Fruit fly (Drosophila melanogaster) whole organism, embryonic: ENCODE data around the gene CG9286.

Source experiments
- CG3847 ChIP-seq: fragments of 200-800 bp; sonication (Bioruptor generic); IDR thresholded peaks from 2 replicates; pipeline ENCODE4 v1.3.6; 2022; ENCODE audit warnings: missing biosample characterization, missing genetic modification characterization
- Hmr ChIP-seq: fragments of 200-800 bp; sonication (Bioruptor generic); optimal IDR thresholded peaks from 3 replicates; lab custom pipeline; 2017; ENCODE audit warnings: mild to moderate bottlenecking, missing biosample characterization, missing genetic modification reagents, missing genetic modification characterization
- nau ChIP-seq: fragments of 200-800 bp; sonication (Bioruptor generic); optimal IDR thresholded peaks from 3 replicates; lab custom pipeline; 2017; ENCODE audit warnings: missing biosample characterization, mild to moderate bottlenecking, missing genetic modification characterization, missing genetic modification reagents
- sim ChIP-seq: fragments of 200-800 bp; sonication (Bioruptor generic); IDR thresholded peaks from 2 replicates; pipeline ENCODE4 v1.3.6; 2022; ENCODE audit warnings: missing biosample characterization, missing genetic modification characterization
- vvl ChIP-seq: fragments of 200-800 bp; sonication (Bioruptor generic); IDR thresholded peaks from 2 replicates; pipeline ENCODE4 v1.3.6; 2022; ENCODE audit warnings: missing biosample characterization, missing genetic modification characterization

DNA sequence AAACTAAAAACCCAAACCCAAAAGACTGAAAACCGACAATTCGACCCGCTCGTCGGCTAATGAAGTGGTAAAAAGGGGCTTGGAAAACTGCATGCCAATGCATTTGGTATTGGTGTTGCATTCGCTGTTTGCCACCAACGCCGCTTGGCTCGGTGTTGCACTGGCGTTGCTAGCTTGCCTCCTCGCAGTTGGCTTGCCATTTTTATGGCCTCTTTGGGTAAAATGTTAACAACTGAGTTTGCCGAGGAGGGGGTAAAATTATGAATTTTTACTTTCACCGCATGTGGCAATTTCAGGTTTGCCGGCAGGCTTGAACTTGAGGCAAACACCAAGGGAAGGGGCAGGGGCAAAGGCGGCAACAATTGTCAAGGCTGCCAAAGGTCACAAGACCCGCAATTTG is 7.9 kb downstream of the CG9286 start:
- no peak for TF ChIP-seq CG3847 (GFP tag; lab: Robert Waterston, UW)
- no peak for TF ChIP-seq nau (GFP tag; lab: Kevin White, UChicago)
- TF ChIP-seq Hmr (GFP tag; lab: Kevin White, UChicago): no peak
- no peak for TF ChIP-seq vvl (GFP tag; lab: Robert Waterston, UW)
- TF ChIP-seq sim: no peak
